Fruit fly (Drosophila melanogaster) whole organism, embryonic: ENCODE measurements around the gene CG6927.
A peak's percentile ranks its signal among the peaks of the same experiment; 100 is the strongest.

ENCODE experiments used
- Aef1 ChIP-seq: fragments of 200-800 bp; sonication (Bioruptor generic); IDR thresholded peaks from 3 replicates; pipeline ENCODE4 v1.3.6; 2022; ENCODE audit warnings: missing biosample characterization, missing genetic modification characterization
- CG10274 ChIP-seq: fragments of 200-800 bp; sonication (Bioruptor generic); optimal IDR thresholded peaks from 3 replicates; lab custom pipeline; 2017; ENCODE audit warnings: missing biosample characterization, mild to moderate bottlenecking, missing genetic modification characterization
- CG11085 ChIP-seq: fragments of 200-800 bp; sonication (Bioruptor generic); IDR thresholded peaks from 2 replicates; pipeline ENCODE4 v1.3.6; 2022; ENCODE audit warnings: missing biosample characterization, missing genetic modification characterization
- CG11093 ChIP-seq: fragments of 200-800 bp; sonication (Bioruptor generic); IDR thresholded peaks from 3 replicates; pipeline ENCODE4 v1.3.6; 2022; ENCODE audit warnings: missing biosample characterization, missing genetic modification characterization
- CG14860 ChIP-seq: fragments of 200-800 bp; sonication (Bioruptor generic); IDR thresholded peaks from 3 replicates; pipeline ENCODE4 v1.3.6; 2022; ENCODE audit warnings: missing biosample characterization, missing genetic modification characterization; ENCODE audit not compliant: partially characterized antibody
- CG15514 ChIP-seq: fragments of 200-800 bp; sonication (Bioruptor generic); optimal IDR thresholded peaks from 3 replicates; lab custom pipeline; 2017; ENCODE audit warnings: missing biosample characterization, missing genetic modification characterization, mild to moderate bottlenecking, moderate library complexity, missing genetic modification reagents
- CG17829 ChIP-seq: fragments of 200-800 bp; optimal IDR thresholded peaks from 2 replicates; lab custom pipeline; 2019; ENCODE audit warnings: missing biosample characterization, mild to moderate bottlenecking, missing genetic modification characterization, moderate library complexity
- CG18599 ChIP-seq: fragments of 200-800 bp; sonication (Bioruptor generic); optimal IDR thresholded peaks from 3 replicates; lab custom pipeline; 2017; ENCODE audit warnings: missing biosample characterization, missing genetic modification characterization, mild to moderate bottlenecking, moderate library complexity, missing genetic modification reagents
- CG18619 ChIP-seq: fragments of 200-800 bp; sonication (Bioruptor generic); optimal IDR thresholded peaks from 3 replicates; lab custom pipeline; 2017; ENCODE audit warnings: missing biosample characterization, mild to moderate bottlenecking, missing genetic modification characterization
- CG2116 ChIP-seq: fragments of 200-800 bp; sonication (Bioruptor generic); optimal IDR thresholded peaks from 3 replicates; lab custom pipeline; 2018; ENCODE audit warnings: missing biosample characterization, mild to moderate bottlenecking, missing genetic modification characterization
- CG2202 ChIP-seq: fragments of 200-800 bp; sonication (Bioruptor generic); optimal IDR thresholded peaks from 2 replicates; lab custom pipeline; 2018; ENCODE audit warnings: missing biosample characterization, mild to moderate bottlenecking, missing genetic modification characterization
- CG31388 ChIP-seq: fragments of 200-800 bp; sonication (Bioruptor generic); optimal IDR thresholded peaks from 2 replicates; lab custom pipeline; 2016; ENCODE audit warnings: missing biosample characterization, missing genetic modification characterization
- CG33213 ChIP-seq: fragments of 200-800 bp; sonication (Bioruptor generic); optimal IDR thresholded peaks from 3 replicates; lab custom pipeline; 2016; ENCODE audit warnings: missing biosample characterization, missing genetic modification characterization
- CG34422 ChIP-seq: fragments of 200-800 bp; sonication (Bioruptor generic); IDR thresholded peaks from 3 replicates; pipeline ENCODE4 v1.3.6; 2022; ENCODE audit warnings: missing biosample characterization, missing genetic modification characterization
- CG3838 ChIP-seq: fragments of 200-800 bp; sonication (Bioruptor generic); optimal IDR thresholded peaks from 3 replicates; lab custom pipeline; 2016; ENCODE audit warnings: missing biosample characterization, missing genetic modification characterization
- CG6683 ChIP-seq: fragments of 200-800 bp; sonication (Bioruptor generic); optimal IDR thresholded peaks from 2 replicates; lab custom pipeline; 2017; ENCODE audit warnings: missing biosample characterization, mild to moderate bottlenecking, missing genetic modification characterization, missing genetic modification reagents
- CG8281 ChIP-seq: fragments of 200-800 bp; sonication (Bioruptor generic); optimal IDR thresholded peaks from 2 replicates; lab custom pipeline; 2018; ENCODE audit warnings: missing biosample characterization, mild to moderate bottlenecking, missing genetic modification characterization, moderate library complexity
- CG8924 ChIP-seq: fragments of 200-800 bp; optimal IDR thresholded peaks from 3 replicates; lab custom pipeline; 2019; ENCODE audit warnings: missing biosample characterization, mild to moderate bottlenecking, missing genetic modification characterization, moderate library complexity
- CG9817 ChIP-seq: fragments of 200-800 bp; sonication (Bioruptor generic); optimal IDR thresholded peaks from 2 replicates; lab custom pipeline; 2018; ENCODE audit warnings: missing biosample characterization, mild to moderate bottlenecking, missing genetic modification characterization, moderate library complexity
- CoRest ChIP-seq: fragments of 200-800 bp; sonication (Bioruptor generic); optimal IDR thresholded peaks from 3 replicates; lab custom pipeline; 2018; ENCODE audit warnings: missing biosample characterization, mild to moderate bottlenecking, missing genetic modification characterization, moderate library complexity
- Dll ChIP-seq: fragments of 200-800 bp; sonication (Bioruptor generic); IDR thresholded peaks from 4 replicates; pipeline ENCODE4 v1.3.6; 2022; ENCODE audit warnings: missing biosample characterization, missing genetic modification characterization; ENCODE audit not compliant: partially characterized antibody
- Drgx ChIP-seq: fragments of 200-800 bp; sonication (Bioruptor generic); IDR thresholded peaks from 2 replicates; pipeline ENCODE4 v1.3.6; 2022; ENCODE audit warnings: missing biosample characterization, missing genetic modification characterization
- Eip74EF ChIP-seq, 2 experiments: fragments of 200-800 bp in 1 of 2; fragments of >200 bp in 1 of 2; sonication (Bioruptor generic) in 1 of 2; optimal IDR thresholded peaks; 2 replicates each; lab custom pipeline; 2017 to 2019; ENCODE audit warnings: missing biosample characterization in 2 of 2, missing genetic modification characterization in 2 of 2, mild to moderate bottlenecking in 1 of 2, moderate library complexity in 1 of 2
- Fer2 ChIP-seq: fragments of 200-800 bp; sonication (Bioruptor generic); optimal IDR thresholded peaks from 2 replicates; lab custom pipeline; 2018; ENCODE audit warnings: missing biosample characterization, mild to moderate bottlenecking, missing genetic modification characterization, moderate library complexity
- Gug ChIP-seq: fragments of 200-800 bp; sonication (Bioruptor generic); IDR thresholded peaks from 4 replicates; pipeline ENCODE4 v1.3.6; 2022; ENCODE audit warnings: missing biosample characterization, missing genetic modification characterization
- HLH54F ChIP-seq: fragments of 200-800 bp; sonication (Bioruptor generic); optimal IDR thresholded peaks from 3 replicates; lab custom pipeline; 2016; ENCODE audit warnings: missing biosample characterization, missing genetic modification characterization
- Hand ChIP-seq: fragments of 200-800 bp; sonication (Bioruptor generic); optimal IDR thresholded peaks from 2 replicates; lab custom pipeline; 2017; ENCODE audit warnings: mild to moderate bottlenecking, missing biosample characterization, missing genetic modification reagents, missing genetic modification characterization
- Mad ChIP-seq: fragments of 200-800 bp; sonication (Bioruptor generic); optimal IDR thresholded peaks from 2 replicates; lab custom pipeline; 2016; ENCODE audit warnings: missing biosample characterization, missing genetic modification characterization
- Max ChIP-seq: fragments of 200-800 bp; sonication (Bioruptor generic); optimal IDR thresholded peaks from 2 replicates; lab custom pipeline; 2016; ENCODE audit warnings: missing biosample characterization, mild to moderate bottlenecking, missing genetic modification characterization
- Meics ChIP-seq: fragments of 200-800 bp; sonication (Bioruptor generic); optimal IDR thresholded peaks from 2 replicates; lab custom pipeline; 2017; ENCODE audit warnings: missing biosample characterization, mild to moderate bottlenecking, missing genetic modification characterization
- NFAT ChIP-seq: fragments of 200-800 bp; sonication (Bioruptor generic); IDR thresholded peaks from 2 replicates; pipeline ENCODE4 v1.3.6; 2022; ENCODE audit warnings: missing biosample characterization, missing genetic modification characterization
- Rx ChIP-seq: fragments of 200-800 bp; sonication (Bioruptor generic); IDR thresholded peaks from 2 replicates; pipeline ENCODE4 v1.3.6; 2022; ENCODE audit warnings: missing biosample characterization, missing genetic modification characterization
- ab ChIP-seq: fragments of 200-800 bp; sonication (Bioruptor generic); optimal IDR thresholded peaks from 2 replicates; lab custom pipeline; 2016; ENCODE audit warnings: missing biosample characterization, missing genetic modification characterization
- ase ChIP-seq: fragments of 200-800 bp; sonication (Bioruptor generic); IDR thresholded peaks from 3 replicates; pipeline ENCODE4 v1.3.6; 2022; ENCODE audit warnings: missing biosample characterization, missing genetic modification characterization
- corto ChIP-seq: fragments of 200-800 bp; sonication (Bioruptor generic); optimal IDR thresholded peaks from 2 replicates; lab custom pipeline; 2016; ENCODE audit warnings: missing biosample characterization, mild to moderate bottlenecking, missing genetic modification characterization, moderate library complexity
- crp ChIP-seq, 2 experiments: fragments of 200-800 bp; sonication (Bioruptor generic); optimal IDR thresholded peaks; 2 replicates in 1 of 2; 3 replicates in 1 of 2; lab custom pipeline; 2017; ENCODE audit warnings: missing biosample characterization in 2 of 2, missing genetic modification characterization in 2 of 2, mild to moderate bottlenecking in 1 of 2, moderate library complexity in 1 of 2
- danr ChIP-seq: fragments of 200-800 bp; sonication (Bioruptor generic); IDR thresholded peaks from 2 replicates; pipeline ENCODE4 v1.3.6; 2022; ENCODE audit warnings: missing biosample characterization, missing genetic modification characterization
- dysf ChIP-seq: fragments of 200-800 bp; sonication (Bioruptor generic); IDR thresholded peaks from 3 replicates; pipeline ENCODE4 v1.3.6; 2022; ENCODE audit warnings: missing biosample characterization, missing genetic modification characterization
- eve ChIP-seq, 2 experiments: fragments of >200 bp; optimal IDR thresholded peaks; 2 replicates each; lab custom pipeline; 2017; ENCODE audit warnings: missing biosample characterization in 2 of 2, missing genetic modification characterization in 2 of 2
- gsb-n ChIP-seq: fragments of 200-800 bp; sonication (Bioruptor generic); optimal IDR thresholded peaks from 3 replicates; lab custom pipeline; 2018; ENCODE audit warnings: missing biosample characterization, mild to moderate bottlenecking, missing genetic modification characterization
- jigr1 ChIP-seq: fragments of 200-800 bp; sonication (Bioruptor generic); IDR thresholded peaks from 3 replicates; pipeline ENCODE4 v1.3.6; 2022; ENCODE audit warnings: missing biosample characterization, missing genetic modification characterization
- otp ChIP-seq: fragments of 200-800 bp; sonication (Bioruptor generic); IDR thresholded peaks from 3 replicates; pipeline ENCODE4, ENCODE4 v1.3.6; 2022; ENCODE audit warnings: missing biosample characterization, missing genetic modification characterization
- pfk ChIP-seq: fragments of 200-800 bp; sonication (Bioruptor generic); optimal IDR thresholded peaks from 2 replicates; lab custom pipeline; 2018; ENCODE audit warnings: missing biosample characterization, mild to moderate bottlenecking, missing genetic modification characterization, moderate library complexity
- pros ChIP-seq: fragments of 200-800 bp; sonication (Bioruptor generic); optimal IDR thresholded peaks from 3 replicates; lab custom pipeline; 2019; ENCODE audit warnings: missing biosample characterization, mild to moderate bottlenecking, missing genetic modification characterization, moderate library complexity
- slou ChIP-seq: fragments of 200-800 bp; sonication (Bioruptor generic); optimal IDR thresholded peaks from 3 replicates; lab custom pipeline; 2016; ENCODE audit warnings: missing biosample characterization, missing genetic modification characterization
- slp2 ChIP-seq: fragments of 200-800 bp; sonication (Bioruptor generic); optimal IDR thresholded peaks from 2 replicates; lab custom pipeline; 2016; ENCODE audit warnings: missing biosample characterization, missing genetic modification characterization
- trem ChIP-seq: fragments of 200-800 bp; optimal IDR thresholded peaks from 3 replicates; lab custom pipeline; 2019; ENCODE audit warnings: missing biosample characterization, mild to moderate bottlenecking, missing genetic modification characterization, moderate library complexity
- unc-4 ChIP-seq: fragments of 200-800 bp; sonication (Bioruptor generic); IDR thresholded peaks from 2 replicates; pipeline ENCODE4 v1.3.6; 2022; ENCODE audit warnings: missing biosample characterization, missing genetic modification characterization; ENCODE audit not compliant: partially characterized antibody

CG6927 gene

dm6 chrX:4919040-4919881, 12.6 kb downstream of the CG6927 start (continued):
- TF ChIP-seq CG15514 = peak; percentile 62
- peak; percentile 27 for TF ChIP-seq gsb-n (tag; lab: Kevin White, UChicago)
- TF ChIP-seq CG34422 (GFP tag; lab: Robert Waterston, UW) = peak; percentile 87
- peak; percentile 2 for TF ChIP-seq Hand
- TF ChIP-seq CG17829 (tag; lab: Kevin White, UChicago) = peak; percentile 56
- TF ChIP-seq CG3838 (GFP tag; lab: Kevin White, UChicago) = peak; percentile 47
- TF ChIP-seq Fer2 (tag; lab: Kevin White, UChicago) = peak; percentile 52
- peak; percentile 95 for TF ChIP-seq dysf (GFP tag; lab: Robert Waterston, UW)
- TF ChIP-seq CG11085 (GFP tag; lab: Robert Waterston, UW) = peak; percentile 75
- peak; percentile 78 for TF ChIP-seq CoRest (tag; lab: Kevin White, UChicago)
- peak; percentile 79 for TF ChIP-seq CG18599 (GFP tag; lab: Kevin White, UChicago)
- no peak for TF ChIP-seq CG2116 (GFP tag; lab: Kevin White, UChicago)
- no peak for TF ChIP-seq corto
- TF ChIP-seq slp2 (GFP tag; lab: Kevin White, UChicago) = peak; percentile 72
- TF ChIP-seq Gug = peak; percentile 94
- no peak for TF ChIP-seq CG14860 (GFP tag; lab: Robert Waterston, UW)
- peak in 1 of 2 experiments; percentile 44 for TF ChIP-seq Eip74EF (GFP tag; optimal IDR thresholded peaks at IDR 0.05; lab: Kevin White, UChicago)
- TF ChIP-seq CG6683 (GFP tag; lab: Kevin White, UChicago) = no peak
- peak; percentile 70; the same call in 1 of the 3 replicates for TF ChIP-seq otp (GFP tag; lab: Robert Waterston, UW)
- peak; percentile 65 for TF ChIP-seq CG33213 (GFP tag; lab: Kevin White, UChicago)
- TF ChIP-seq pfk (GFP tag; lab: Kevin White, UChicago) = no peak
- TF ChIP-seq CG10274 (GFP tag; lab: Kevin White, UChicago) = peak; percentile 54
- TF ChIP-seq pros (GFP tag; lab: Kevin White, UChicago) = no peak
- peak; percentile 60 for TF ChIP-seq Max
- TF ChIP-seq jigr1 = peak; percentile 85
- TF ChIP-seq Dll (GFP tag; lab: Robert Waterston, UW) = no peak
- TF ChIP-seq Rx (GFP tag; lab: Robert Waterston, UW) = peak; percentile 83
- peak; percentile 64 for TF ChIP-seq CG18619 (GFP tag; lab: Kevin White, UChicago)
- peak; percentile 96 for TF ChIP-seq Drgx
- peak; percentile 15 for TF ChIP-seq trem (tag; lab: Kevin White, UChicago)
- peak; percentile 28 for TF ChIP-seq CG2202
- TF ChIP-seq CG31388 (GFP tag; lab: Kevin White, UChicago) = peak; percentile 63
- peak; percentile 82 for TF ChIP-seq danr (GFP tag; lab: Robert Waterston, UW)
- peak; percentile 86 for TF ChIP-seq Meics (GFP tag; lab: Kevin White, UChicago)
- TF ChIP-seq slou = peak; percentile 62
- peak; percentile 71 for TF ChIP-seq HLH54F
- peak; percentile 49 for TF ChIP-seq CG8281
- TF ChIP-seq eve (GFP tag; optimal IDR thresholded peaks at IDR 0.05; lab: Kevin White, UChicago) = no peak
- peak; percentile 86 for TF ChIP-seq NFAT (GFP tag; lab: Robert Waterston, UW)
- peak; percentile 83 for TF ChIP-seq CG9817 (tag; lab: Kevin White, UChicago)
- peak; percentile 90 for TF ChIP-seq Aef1 (GFP tag; lab: Robert Waterston, UW)
- peak; percentile 84 for TF ChIP-seq ase (GFP tag; lab: Robert Waterston, UW)
- no peak for TF ChIP-seq crp (GFP tag; optimal IDR thresholded peaks at IDR 0.05; lab: Kevin White, UChicago)
- no peak for TF ChIP-seq unc-4 (GFP tag; lab: Robert Waterston, UW)
- TF ChIP-seq CG8924 = peak; percentile 72
- TF ChIP-seq CG11093 = peak; percentile 86
- TF ChIP-seq Mad = peak; percentile 73
- TF ChIP-seq ab (GFP tag; lab: Kevin White, UChicago) = peak; percentile 89
